Worm (Caenorhabditis elegans): ENCODE measurements around the gene sinh-1.

sinh-1 gene

ce11 chrII:12260538-12260937, 32.4 kb downstream of the sinh-1 start:
- no peak for TF ChIP-seq nfya-1 (tag; optimal IDR thresholded peaks at IDR 0.05; ENCODE audit: insufficient read depth)
- no peak for TF ChIP-seq ztf-11 (tag; optimal IDR thresholded peaks at IDR 0.05)
- TF ChIP-seq unc-62 (GFP tag; optimal IDR thresholded peaks at IDR 0.05) = no peak
- no peak for TF ChIP-seq nhr-28 (tag; optimal IDR thresholded peaks at IDR 0.05)
- TF ChIP-seq lsy-12 (tag; optimal IDR thresholded peaks at IDR 0.05) = no peak
- no peak for TF ChIP-seq ama-1 (optimal IDR thresholded peaks at IDR 0.05)
- TF ChIP-seq sea-2 (GFP tag; optimal IDR thresholded peaks at IDR 0.05) = no peak
- TF ChIP-seq mdl-1 (tag; optimal IDR thresholded peaks at IDR 0.05) = no peak
- no peak for TF ChIP-seq eor-1 (tag; optimal IDR thresholded peaks at IDR 0.05)
- no peak for TF ChIP-seq ceh-28 (tag; optimal IDR thresholded peaks at IDR 0.05)
- TF ChIP-seq nhr-23 (tag; optimal IDR thresholded peaks at IDR 0.05) = no peak
- TF ChIP-seq nhr-43 (tag; optimal IDR thresholded peaks at IDR 0.05; ENCODE audit: poor library complexity, severe bottlenecking) = no peak
- TF ChIP-seq nhr-11 (tag; optimal IDR thresholded peaks at IDR 0.05) = no peak
- no peak for TF ChIP-seq lin-15B (tag; optimal IDR thresholded peaks at IDR 0.05)

ce11 chrII:12261147-12261821, 33.2 kb downstream of the sinh-1 start:
- TF ChIP-seq nhr-25 (tag; optimal IDR thresholded peaks at IDR 0.05) (peak; percentile 14), pha-4 (tag; optimal IDR thresholded peaks at IDR 0.05) (peak; percentile 11), nhr-77 (tag; optimal IDR thresholded peaks at IDR 0.05) (no peak), mml-1 (tag; optimal IDR thresholded peaks at IDR 0.05) (no peak), ama-1 (optimal IDR thresholded peaks at IDR 0.05) (peak; percentile 16), elt-2 (tag; optimal IDR thresholded peaks at IDR 0.05) (peak; percentile 2)

ce11 chrII:12262567-12262966, 34.5 kb downstream of the sinh-1 start:
- TF ChIP-seq ceh-9 (tag; optimal IDR thresholded peaks at IDR 0.05) (no peak), lsy-12 (tag; optimal IDR thresholded peaks at IDR 0.05) (no peak), elt-1 (tag; optimal IDR thresholded peaks at IDR 0.05) (peak; percentile 65), skn-1 (tag; optimal IDR thresholded peaks at IDR 0.05) (no peak), unc-62 (GFP tag; optimal IDR thresholded peaks at IDR 0.05) (peak; percentile 10), nhr-11 (tag; optimal IDR thresholded peaks at IDR 0.05) (no peak), nhr-23 (tag; optimal IDR thresholded peaks at IDR 0.05) (peak; percentile 63), lin-15B (tag; optimal IDR thresholded peaks at IDR 0.05) (no peak), nhr-76 (tag; optimal IDR thresholded peaks at IDR 0.05) (no peak), ZK546.5 (tag; optimal IDR thresholded peaks at IDR 0.05) (no peak), hmg-11 (tag; optimal IDR thresholded peaks at IDR 0.05) (peak; percentile 15), nhr-43 (tag; optimal IDR thresholded peaks at IDR 0.05; ENCODE audit: poor library complexity, severe bottlenecking) (no peak), fkh-10 (GFP tag; optimal IDR thresholded peaks at IDR 0.05) (no peak), ama-1 (optimal IDR thresholded peaks at IDR 0.05) (no peak), nhr-237 (tag; optimal IDR thresholded peaks at IDR 0.05) (no peak), elt-3 (tag; optimal IDR thresholded peaks at IDR 0.05) (peak in 1 of 3 experiments; percentile 34), nhr-25 (tag; optimal IDR thresholded peaks at IDR 0.05) (peak; percentile 99)

DNA sequence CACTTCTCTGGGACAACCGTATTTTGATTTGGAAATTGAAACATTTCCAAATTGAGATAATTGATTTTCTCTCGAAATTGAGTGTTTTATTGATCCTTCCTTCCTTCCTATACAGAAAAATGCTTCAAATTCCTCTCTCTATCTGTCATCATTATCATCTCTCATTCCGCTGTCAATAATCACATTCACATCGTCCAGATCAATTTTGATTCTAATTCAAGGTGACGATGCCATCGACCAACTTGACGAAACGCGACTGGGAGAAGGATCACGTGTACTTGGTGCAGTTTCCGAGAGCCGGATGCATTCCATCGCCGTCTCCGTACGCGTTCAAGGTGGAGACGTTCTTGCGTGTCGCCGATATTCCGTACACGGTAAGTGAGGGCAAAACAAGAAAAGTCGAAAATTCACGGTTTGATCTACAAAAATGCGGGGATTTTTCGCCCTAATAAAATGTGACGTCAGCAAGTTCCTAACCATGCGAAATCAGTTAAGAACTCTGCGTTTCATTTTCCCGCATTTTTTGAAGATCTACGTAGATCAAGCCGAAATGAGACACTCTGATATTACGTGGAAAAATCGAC, 36.0 kb downstream of the sinh-1 start, which contains the start of gene faxc-1:
faxc-1 (plus strand) TSS at position 222 of the 584 bp plus-strand sequence.
- TF ChIP-seq unc-62 (GFP tag; optimal IDR thresholded peaks at IDR 0.05) (peak; percentile 12), mdl-1 (tag; optimal IDR thresholded peaks at IDR 0.05) (no peak), tbx-2 (tag; optimal IDR thresholded peaks at IDR 0.05) (no peak), pqm-1 (tag; optimal IDR thresholded peaks at IDR 0.05) (no peak), nhr-25 (tag; optimal IDR thresholded peaks at IDR 0.05) (peak; percentile 22), egl-27 (tag; optimal IDR thresholded peaks at IDR 0.05) (no peak), nhr-43 (tag; optimal IDR thresholded peaks at IDR 0.05; ENCODE audit: poor library complexity, severe bottlenecking) (no peak)

- no peak for TF ChIP-seq ama-1 (optimal IDR thresholded peaks at IDR 0.05)
- TF ChIP-seq nhr-77 (tag; optimal IDR thresholded peaks at IDR 0.05) = no peak
- no peak for TF ChIP-seq nfya-1 (tag; optimal IDR thresholded peaks at IDR 0.05; ENCODE audit: insufficient read depth)
- no peak for TF ChIP-seq nhr-237 (tag; optimal IDR thresholded peaks at IDR 0.05)
- no peak for TF ChIP-seq elt-1 (tag; optimal IDR thresholded peaks at IDR 0.05)
- TF ChIP-seq unc-62 (GFP tag; optimal IDR thresholded peaks at IDR 0.05) = no peak
- no peak for TF ChIP-seq nhr-12 (tag; optimal IDR thresholded peaks at IDR 0.05)
- TF ChIP-seq tbx-2 (tag; optimal IDR thresholded peaks at IDR 0.05) = no peak
- no peak for TF ChIP-seq ztf-4 (tag; optimal IDR thresholded peaks at IDR 0.05)
- TF ChIP-seq ceh-28 (tag; optimal IDR thresholded peaks at IDR 0.05) = no peak
- TF ChIP-seq lin-39 (tag; optimal IDR thresholded peaks at IDR 0.05) = no peak
- no peak for TF ChIP-seq unc-39 (tag; optimal IDR thresholded peaks at IDR 0.05)
- no peak for TF ChIP-seq pha-4 (tag; optimal IDR thresholded peaks at IDR 0.05)
- TF ChIP-seq pqm-1 (tag; optimal IDR thresholded peaks at IDR 0.05) = no peak
- no peak for TF ChIP-seq hmg-11 (tag; optimal IDR thresholded peaks at IDR 0.05)
- no peak for TF ChIP-seq zag-1 (tag; optimal IDR thresholded peaks at IDR 0.05)
- TF ChIP-seq ceh-16 (tag; optimal IDR thresholded peaks at IDR 0.05) = no peak
- no peak for TF ChIP-seq eor-1 (tag; optimal IDR thresholded peaks at IDR 0.05)
- no peak for TF ChIP-seq egl-5 (tag; optimal IDR thresholded peaks at IDR 0.05)
- no peak for TF ChIP-seq lin-15B (tag; optimal IDR thresholded peaks at IDR 0.05)
Measured at ce11 chrII:12264847-12265246, 36.7 kb downstream of the sinh-1 start.

Data from whole organism, L3 larva.